Worm (Caenorhabditis elegans) whole organism, L4/young adult: ENCODE data around the gene klp-17.

Source experiments
- W03F9.2 ChIP-seq: fragments of 150-350 bp; optimal IDR thresholded peaks from 2 replicates; lab custom pipeline; 2014; ENCODE audit warnings: missing biosample characterization, missing genetic modification characterization
- him-1 ChIP-seq: sonication (generic microtip); optimal IDR thresholded peaks from 2 replicates; lab custom pipeline; 2016; ENCODE audit warnings: missing genotype, missing genetic modification reagents, missing genetic modification characterization, missing compliant biosample characterization

- no peak for TF ChIP-seq W03F9.2
- no peak for TF ChIP-seq him-1 (tag; lab: Kevin White, UChicago)
Measured at ce11 chrII:11503761-11504160, 36.3 kb upstream of the klp-17 start.
